Worm (Caenorhabditis elegans) whole organism, L3 larva: ENCODE results near the gene F09E5.11.

Experiments
- R02D3.7 ChIP-seq: fragments of 150-350 bp; optimal IDR thresholded peaks from 2 replicates; lab custom pipeline; 2014; ENCODE audit warnings: missing biosample characterization, missing genetic modification characterization
- ZK546.5 ChIP-seq: sonication (generic microtip); optimal IDR thresholded peaks from 2 replicates; lab custom pipeline; 2017; ENCODE audit warnings: missing biosample characterization, missing genetic modification characterization
- aly-2 ChIP-seq: fragments of 150-350 bp; optimal IDR thresholded peaks from 2 replicates; lab custom pipeline; 2014; ENCODE audit warnings: missing biosample characterization, missing genetic modification characterization
- ama-1 ChIP-seq: fragments of 150-350 bp; optimal IDR thresholded peaks from 2 replicates; lab custom pipeline; 2018
- ceh-28 ChIP-seq: fragments of 150-350 bp; optimal IDR thresholded peaks from 2 replicates; lab custom pipeline; 2014; ENCODE audit warnings: missing biosample characterization, missing genetic modification reagents, missing genetic modification characterization
- ceh-82 ChIP-seq: fragments of 150-350 bp; optimal IDR thresholded peaks from 2 replicates; lab custom pipeline; 2014; ENCODE audit warnings: missing biosample characterization, missing genetic modification characterization
- daf-12 ChIP-seq: fragments of 150-350 bp; optimal IDR thresholded peaks from 2 replicates; lab custom pipeline; 2014; ENCODE audit warnings: missing biosample characterization, missing genetic modification reagents, missing genetic modification characterization
- elt-1 ChIP-seq: fragments of 150-350 bp; optimal IDR thresholded peaks from 2 replicates; lab custom pipeline; 2014; ENCODE audit warnings: missing biosample characterization, missing genetic modification characterization
- elt-2 ChIP-seq: sonication (generic microtip); optimal IDR thresholded peaks from 2 replicates; lab custom pipeline; 2016; ENCODE audit warnings: missing genetic modification reagents, mild to moderate bottlenecking, missing genetic modification characterization, missing compliant biosample characterization
- elt-3 ChIP-seq, 3 experiments: fragments of 150-350 bp in 1 of 3; sonication (generic microtip) in 2 of 3; optimal IDR thresholded peaks; 2 replicates in 2 of 3; 4 replicates in 1 of 3; lab custom pipeline; 2014 to 2017; ENCODE audit warnings: missing biosample characterization in 3 of 3, missing genetic modification characterization in 3 of 3
- fkh-10 ChIP-seq: sonication (generic microtip); optimal IDR thresholded peaks from 2 replicates; lab custom pipeline; 2017; ENCODE audit warnings: missing biosample characterization, missing genetic modification reagents, missing genetic modification characterization
- fkh-2 ChIP-seq: fragments of 150-350 bp; optimal IDR thresholded peaks from 2 replicates; lab custom pipeline; 2014; ENCODE audit warnings: missing biosample characterization, missing genetic modification reagents, missing genetic modification characterization
- fos-1 ChIP-seq: fragments of 150-350 bp; optimal IDR thresholded peaks from 2 replicates; lab custom pipeline; 2014; ENCODE audit warnings: missing biosample characterization, missing genetic modification characterization
- hmg-11 ChIP-seq: sonication (generic microtip); optimal IDR thresholded peaks from 2 replicates; lab custom pipeline; 2016; ENCODE audit warnings: missing genetic modification characterization, missing compliant biosample characterization
- jun-1 ChIP-seq: fragments of 150-350 bp; optimal IDR thresholded peaks from 2 replicates; lab custom pipeline; 2014; ENCODE audit warnings: missing biosample characterization, missing genetic modification reagents, missing genetic modification characterization
- lin-15B ChIP-seq: fragments of 150-350 bp; optimal IDR thresholded peaks from 2 replicates; lab custom pipeline; 2014; ENCODE audit warnings: missing biosample characterization, missing genetic modification characterization
- mml-1 ChIP-seq: fragments of 150-350 bp; sonication (generic microtip); optimal IDR thresholded peaks from 3 replicates; lab custom pipeline; 2014; ENCODE audit warnings: missing biosample characterization, missing genetic modification characterization
- nfya-1 ChIP-seq: sonication (generic microtip); optimal IDR thresholded peaks from 2 replicates; lab custom pipeline; 2017; ENCODE audit warnings: missing genetic modification characterization, mild to moderate bottlenecking, missing compliant biosample characterization, antibody characterized with exemption, moderate library complexity; ENCODE audit not compliant: insufficient read depth
- nhr-12 ChIP-seq: fragments of 150-350 bp; optimal IDR thresholded peaks from 2 replicates; lab custom pipeline; 2014; ENCODE audit warnings: missing biosample characterization, missing genetic modification characterization
- nhr-23 ChIP-seq: fragments of 150-350 bp; optimal IDR thresholded peaks from 2 replicates; lab custom pipeline; 2014; ENCODE audit warnings: missing biosample characterization, missing genetic modification reagents, missing genetic modification characterization
- nhr-25 ChIP-seq: sonication (generic microtip); optimal IDR thresholded peaks from 2 replicates; lab custom pipeline; 2017; ENCODE audit warnings: missing biosample characterization, missing genetic modification characterization
- nhr-43 ChIP-seq: sonication (generic microtip); optimal IDR thresholded peaks from 2 replicates; lab custom pipeline; 2016; ENCODE audit warnings: mild to moderate bottlenecking, missing genetic modification characterization, missing compliant biosample characterization; ENCODE audit not compliant: poor library complexity, severe bottlenecking
- nhr-67 ChIP-seq: fragments of 150-350 bp; optimal IDR thresholded peaks from 2 replicates; lab custom pipeline; 2014; ENCODE audit warnings: missing biosample characterization, missing genetic modification characterization
- nhr-76 ChIP-seq: fragments of 150-350 bp; sonication (generic microtip); optimal IDR thresholded peaks from 5 replicates; lab custom pipeline; 2014; ENCODE audit warnings: missing biosample characterization, missing genetic modification characterization
- pha-4 ChIP-seq: fragments of 150-350 bp; optimal IDR thresholded peaks from 2 replicates; lab custom pipeline; 2014; ENCODE audit warnings: missing biosample characterization, missing genetic modification reagents, missing genetic modification characterization
- pqm-1 ChIP-seq: fragments of 150-350 bp; optimal IDR thresholded peaks from 2 replicates; lab custom pipeline; 2017; ENCODE audit warnings: missing biosample characterization, missing genetic modification characterization, inconsistent platforms
- sea-2 ChIP-seq: fragments of 150-350 bp; sonication (generic microtip); optimal IDR thresholded peaks from 4 replicates; lab custom pipeline; 2014; ENCODE audit warnings: missing biosample characterization, missing genetic modification reagents, missing genetic modification characterization
- skn-1 ChIP-seq: fragments of 150-350 bp; optimal IDR thresholded peaks from 2 replicates; lab custom pipeline; 2014; ENCODE audit warnings: missing biosample characterization, missing genetic modification characterization
- snpc-4 ChIP-seq: fragments of 150-350 bp; optimal IDR thresholded peaks from 2 replicates; lab custom pipeline; 2014; ENCODE audit warnings: missing biosample characterization, missing genetic modification characterization
- tbx-2 ChIP-seq: sonication (generic microtip); optimal IDR thresholded peaks from 2 replicates; lab custom pipeline; 2016; ENCODE audit warnings: mild to moderate bottlenecking, missing genetic modification characterization, missing compliant biosample characterization
- unc-62 ChIP-seq: fragments of 150-350 bp; sonication (generic microtip); optimal IDR thresholded peaks from 4 replicates; lab custom pipeline; 2014; ENCODE audit warnings: missing biosample characterization, missing genetic modification reagents, missing genetic modification characterization
- zag-1 ChIP-seq: fragments of 150-350 bp; optimal IDR thresholded peaks from 2 replicates; lab custom pipeline; 2014; ENCODE audit warnings: missing biosample characterization, missing genetic modification characterization
- ztf-4 ChIP-seq: fragments of 150-350 bp; optimal IDR thresholded peaks from 2 replicates; lab custom pipeline; 2014; ENCODE audit warnings: missing biosample characterization, missing genetic modification characterization

Gene F09E5.11

ce11 chrII:5387217-5387616, 29.2 kb upstream of the F09E5.11 start, which contains the start of gene ccpp-6:
TSS of gene ccpp-6 (minus strand) at chrII:5387317.
- no peak for TF ChIP-seq elt-1 (tag; lab: Kevin White, UChicago)
- peak; percentile 3 for TF ChIP-seq elt-2 (tag; lab: Kevin White, UChicago)

ce11 chrII:5384282-5384681, 26.3 kb upstream of the F09E5.11 start:
- TF ChIP-seq ZK546.5 (tag; lab: Kevin White, UChicago) (no peak), nhr-23 (tag; lab: Kevin White, UChicago) (peak; percentile 0), daf-12 (tag; lab: Kevin White, UChicago) (no peak), ceh-82 (no peak), aly-2 (tag; lab: Kevin White, UChicago) (no peak), lin-15B (tag; lab: Kevin White, UChicago) (no peak), ceh-28 (tag; lab: Kevin White, UChicago) (no peak), nhr-43 (tag; lab: Kevin White, UChicago) (peak; percentile 8), elt-1 (tag; lab: Kevin White, UChicago) (no peak)

- TF ChIP-seq mml-1 (tag; lab: Kevin White, UChicago) (no peak), fos-1 (tag; lab: Kevin White, UChicago) (peak; percentile 80), daf-12 (tag; lab: Kevin White, UChicago) (no peak), jun-1 (tag; lab: Kevin White, UChicago) (peak; percentile 77), hmg-11 (tag; lab: Kevin White, UChicago) (peak; percentile 81), ama-1 (lab: Kevin White, UChicago) (peak; percentile 96), sea-2 (no peak), nhr-67 (no peak), nhr-43 (tag; lab: Kevin White, UChicago) (peak; percentile 51), pqm-1 (tag; lab: Kevin White, UChicago) (peak; percentile 50), fkh-10 (GFP tag; lab: Kevin White, UChicago) (no peak), elt-2 (tag; lab: Kevin White, UChicago) (peak; percentile 85), nhr-25 (tag; lab: Kevin White, UChicago) (peak; percentile 98), ceh-28 (tag; lab: Kevin White, UChicago) (peak; percentile 37), elt-3 (tag; optimal IDR thresholded peaks at IDR 0.05; lab: Kevin White, UChicago) (peak in 2 of 3 experiments; percentile 17 to 30), fkh-2 (no peak), snpc-4 (tag; lab: Kevin White, UChicago) (peak; percentile 18), ztf-4 (tag; lab: Kevin White, UChicago) (peak; percentile 26), nfya-1 (tag; lab: Kevin White, UChicago) (peak; percentile 53), R02D3.7 (peak; percentile 7), zag-1 (tag; lab: Kevin White, UChicago) (no peak), nhr-12 (tag; lab: Kevin White, UChicago) (no peak), nhr-23 (tag; lab: Kevin White, UChicago) (peak; percentile 89), unc-62 (no peak), pha-4 (tag; lab: Kevin White, UChicago) (peak; percentile 94), tbx-2 (peak; percentile 45), nhr-76 (tag; lab: Kevin White, UChicago) (no peak), lin-15B (tag; lab: Kevin White, UChicago) (peak; percentile 75)
Measured at ce11 chrII:5379614-5380077, 21.7 kb upstream of the F09E5.11 start, which contains the start of gene pkc-3. TSS of gene pkc-3 (plus strand) at chrII:5380027.

- TF ChIP-seq skn-1 (tag; lab: Kevin White, UChicago), result peak; percentile 82
- peak; percentile 5 for TF ChIP-seq nhr-43 (tag; lab: Kevin White, UChicago)
- TF ChIP-seq nhr-25 (tag; lab: Kevin White, UChicago), result peak; percentile 68
- peak; percentile 9 for TF ChIP-seq nhr-23 (tag; lab: Kevin White, UChicago)
- no peak for TF ChIP-seq nhr-76 (tag; lab: Kevin White, UChicago)
Measured at ce11 chrII:5378239-5378521, 20.2 kb upstream of the F09E5.11 start.
